Fruit fly (Drosophila melanogaster) whole organism, embryonic: ENCODE measurements around the gene CG43814.
A peak's percentile ranks its signal among the peaks of the same experiment; 100 is the strongest.

ENCODE experiments used
- Adf1 ChIP-seq: fragments of 200-800 bp; sonication (Bioruptor generic); IDR thresholded peaks from 2 replicates; pipeline ENCODE4 v1.3.6; 2022; ENCODE audit warnings: missing biosample characterization, missing genetic modification characterization
- CG10321 ChIP-seq: fragments of 200-800 bp; sonication (Bioruptor generic); IDR thresholded peaks from 2 replicates; pipeline ENCODE4 v1.3.6; 2022; ENCODE audit warnings: missing biosample characterization, missing genetic modification characterization
- CG10462 ChIP-seq: fragments of 200-800 bp; sonication (Bioruptor generic); optimal IDR thresholded peaks from 2 replicates; lab custom pipeline; 2016; ENCODE audit warnings: missing biosample characterization, missing genetic modification characterization
- CG11504 ChIP-seq: fragments of 200-800 bp; sonication (Bioruptor generic); optimal IDR thresholded peaks from 3 replicates; lab custom pipeline; 2019; ENCODE audit warnings: missing biosample characterization, mild to moderate bottlenecking, missing genetic modification characterization, moderate library complexity
- CG12155 ChIP-seq: fragments of 200-800 bp; sonication (Bioruptor generic); optimal IDR thresholded peaks from 3 replicates; lab custom pipeline; 2016; ENCODE audit warnings: missing biosample characterization, missing genetic modification characterization
- CG12659 ChIP-seq: fragments of 200-800 bp; sonication (Bioruptor generic); optimal IDR thresholded peaks from 3 replicates; lab custom pipeline; 2017; ENCODE audit warnings: mild to moderate bottlenecking, missing biosample characterization, missing genetic modification reagents, missing genetic modification characterization
- CG13624 ChIP-seq: fragments of 200-800 bp; sonication (Bioruptor generic); optimal IDR thresholded peaks from 2 replicates; lab custom pipeline; 2016; ENCODE audit warnings: missing biosample characterization, missing genetic modification characterization
- CG15479 ChIP-seq: fragments of 200-800 bp; sonication (Bioruptor generic); optimal IDR thresholded peaks from 3 replicates; lab custom pipeline; 2019; ENCODE audit warnings: missing biosample characterization, mild to moderate bottlenecking, missing genetic modification characterization, moderate library complexity
- CG17359 ChIP-seq: fragments of 200-800 bp; sonication (Bioruptor generic); optimal IDR thresholded peaks from 3 replicates; lab custom pipeline; 2018; ENCODE audit warnings: missing biosample characterization, mild to moderate bottlenecking, missing genetic modification characterization, moderate library complexity
- CG17361 ChIP-seq: fragments of 200-800 bp; sonication (Bioruptor generic); IDR thresholded peaks from 3 replicates; pipeline ENCODE4 v1.3.6; 2022; ENCODE audit warnings: missing biosample characterization, missing genetic modification characterization
- CG17829 ChIP-seq: fragments of 200-800 bp; optimal IDR thresholded peaks from 2 replicates; lab custom pipeline; 2019; ENCODE audit warnings: missing biosample characterization, mild to moderate bottlenecking, missing genetic modification characterization, moderate library complexity
- CG2120 ChIP-seq: fragments of 200-800 bp; sonication (Bioruptor generic); optimal IDR thresholded peaks from 3 replicates; lab custom pipeline; 2016; ENCODE audit warnings: missing biosample characterization, missing genetic modification characterization
- CG2875 ChIP-seq: fragments of 200-800 bp; sonication (Bioruptor generic); optimal IDR thresholded peaks from 2 replicates; lab custom pipeline; 2017; ENCODE audit warnings: missing biosample characterization, mild to moderate bottlenecking, missing genetic modification characterization, missing genetic modification reagents
- CG32772 ChIP-seq: fragments of 200-800 bp; sonication (Bioruptor generic); IDR thresholded peaks from 2 replicates; pipeline ENCODE4 v1.3.6; 2022; ENCODE audit warnings: missing biosample characterization, missing genetic modification characterization
- CG3407 ChIP-seq: fragments of 200-800 bp; sonication (Bioruptor generic); optimal IDR thresholded peaks from 2 replicates; lab custom pipeline; 2018; ENCODE audit warnings: missing biosample characterization, mild to moderate bottlenecking, missing genetic modification characterization
- CG5245 ChIP-seq: fragments of 200-800 bp; sonication (Bioruptor generic); optimal IDR thresholded peaks from 3 replicates; lab custom pipeline; 2016; ENCODE audit warnings: missing biosample characterization, missing genetic modification characterization
- CG6683 ChIP-seq: fragments of 200-800 bp; sonication (Bioruptor generic); optimal IDR thresholded peaks from 2 replicates; lab custom pipeline; 2017; ENCODE audit warnings: missing biosample characterization, mild to moderate bottlenecking, missing genetic modification characterization, missing genetic modification reagents
- CG7372 ChIP-seq: fragments of 200-800 bp; sonication (Bioruptor generic); IDR thresholded peaks from 2 replicates; pipeline ENCODE4 v1.3.6; 2022; ENCODE audit warnings: missing biosample characterization, missing genetic modification characterization
- CG8765 ChIP-seq: fragments of 200-800 bp; sonication (Bioruptor generic); IDR thresholded peaks from 2 replicates; pipeline ENCODE4 v1.3.6; 2022; ENCODE audit warnings: missing biosample characterization, missing genetic modification characterization
- CG9817 ChIP-seq: fragments of 200-800 bp; sonication (Bioruptor generic); optimal IDR thresholded peaks from 2 replicates; lab custom pipeline; 2018; ENCODE audit warnings: missing biosample characterization, mild to moderate bottlenecking, missing genetic modification characterization, moderate library complexity
- CG9876 ChIP-seq: fragments of 200-800 bp; sonication (Bioruptor generic); optimal IDR thresholded peaks from 2 replicates; lab custom pipeline; 2016; ENCODE audit warnings: missing biosample characterization, missing genetic modification characterization
- Camta ChIP-seq: fragments of 200-800 bp; sonication (Bioruptor generic); optimal IDR thresholded peaks from 2 replicates; lab custom pipeline; 2016; ENCODE audit warnings: missing biosample characterization, missing genetic modification characterization
- Fer3 ChIP-seq: fragments of 200-800 bp; sonication (Bioruptor generic); optimal IDR thresholded peaks from 2 replicates; lab custom pipeline; 2018; ENCODE audit warnings: missing biosample characterization, mild to moderate bottlenecking, missing genetic modification characterization, moderate library complexity
- NK7.1 ChIP-seq: fragments of 200-800 bp; sonication (Bioruptor generic); optimal IDR thresholded peaks from 3 replicates; lab custom pipeline; 2016; ENCODE audit warnings: missing biosample characterization, missing genetic modification characterization
- Usf ChIP-seq: fragments of 200-800 bp; sonication (Bioruptor generic); optimal IDR thresholded peaks from 2 replicates; lab custom pipeline; 2017; ENCODE audit warnings: missing genotype, missing biosample characterization, missing genetic modification characterization
- ab ChIP-seq: fragments of 200-800 bp; sonication (Bioruptor generic); optimal IDR thresholded peaks from 2 replicates; lab custom pipeline; 2016; ENCODE audit warnings: missing biosample characterization, missing genetic modification characterization
- az2 ChIP-seq: fragments of 200-800 bp; sonication (Bioruptor generic); optimal IDR thresholded peaks from 3 replicates; lab custom pipeline; 2016; ENCODE audit warnings: missing biosample characterization, missing genetic modification characterization
- chn ChIP-seq: fragments of 200-800 bp; sonication (Bioruptor generic); optimal IDR thresholded peaks from 2 replicates; lab custom pipeline; 2016; ENCODE audit warnings: missing biosample characterization, missing genetic modification characterization
- disco-r ChIP-seq: fragments of 200-800 bp; sonication (Bioruptor generic); optimal IDR thresholded peaks from 2 replicates; lab custom pipeline; 2016; ENCODE audit warnings: missing biosample characterization, missing genetic modification characterization
- fru ChIP-seq: fragments of >200 bp; optimal IDR thresholded peaks from 2 replicates; lab custom pipeline; 2017
- fu2 ChIP-seq: fragments of 200-800 bp; sonication (Bioruptor generic); optimal IDR thresholded peaks from 2 replicates; lab custom pipeline; 2016; ENCODE audit warnings: missing biosample characterization, missing genetic modification characterization
- gem ChIP-seq: fragments of 200-800 bp; sonication (Bioruptor generic); optimal IDR thresholded peaks from 2 replicates; lab custom pipeline; 2019; ENCODE audit warnings: missing biosample characterization, mild to moderate bottlenecking, missing genetic modification characterization, moderate library complexity
- kni ChIP-seq: fragments of 200-800 bp; sonication (Bioruptor generic); optimal IDR thresholded peaks from 3 replicates; lab custom pipeline; 2017; ENCODE audit warnings: mild to moderate bottlenecking, missing biosample characterization, missing genetic modification reagents, missing genetic modification characterization
- nau ChIP-seq: fragments of 200-800 bp; sonication (Bioruptor generic); optimal IDR thresholded peaks from 3 replicates; lab custom pipeline; 2017; ENCODE audit warnings: missing biosample characterization, mild to moderate bottlenecking, missing genetic modification characterization, missing genetic modification reagents
- peb ChIP-seq: fragments of 200-800 bp; sonication (Bioruptor generic); IDR thresholded peaks from 2 replicates; pipeline ENCODE4 v1.3.6; 2022; ENCODE audit warnings: missing biosample characterization, missing genetic modification characterization
- pita ChIP-seq: fragments of 200-800 bp; sonication (Bioruptor generic); optimal IDR thresholded peaks from 2 replicates; lab custom pipeline; 2017; ENCODE audit warnings: missing biosample characterization, mild to moderate bottlenecking, missing genetic modification characterization
- pnt ChIP-seq: fragments of 200-800 bp; sonication (Bioruptor generic); optimal IDR thresholded peaks from 3 replicates; lab custom pipeline; 2016; ENCODE audit warnings: missing biosample characterization, missing genetic modification characterization
- run ChIP-seq: fragments of 200-800 bp; sonication (Bioruptor generic); optimal IDR thresholded peaks from 3 replicates; lab custom pipeline; 2018; ENCODE audit warnings: missing biosample characterization, mild to moderate bottlenecking, missing genetic modification characterization
- sc ChIP-seq, 3 experiments: fragments of >200 bp in 2 of 3; fragments of 200-800 bp in 1 of 3; sonication (Bioruptor generic) in 1 of 3; optimal IDR thresholded peaks; 2 replicates in 2 of 3; 3 replicates in 1 of 3; lab custom pipeline; 2017; ENCODE audit warnings: mild to moderate bottlenecking in 1 of 3, missing biosample characterization in 1 of 3, missing genetic modification characterization in 1 of 3, missing genetic modification reagents in 1 of 3
- slbo ChIP-seq: fragments of 200-800 bp; sonication (Bioruptor generic); IDR thresholded peaks from 2 replicates; pipeline ENCODE4 v1.3.6; 2022; ENCODE audit warnings: missing biosample characterization, missing genetic modification characterization
- so ChIP-seq: fragments of 200-800 bp; sonication (Bioruptor generic); IDR thresholded peaks from 3 replicates; pipeline ENCODE4 v1.3.6; 2022; ENCODE audit warnings: missing biosample characterization, missing genetic modification characterization
- tgo ChIP-seq: fragments of 200-800 bp; sonication (Bioruptor generic); IDR thresholded peaks from 3 replicates; pipeline ENCODE4 v1.3.6; 2022; ENCODE audit warnings: missing biosample characterization, missing genetic modification characterization
- trem ChIP-seq: fragments of 200-800 bp; optimal IDR thresholded peaks from 3 replicates; lab custom pipeline; 2019; ENCODE audit warnings: missing biosample characterization, mild to moderate bottlenecking, missing genetic modification characterization, moderate library complexity
- ttk ChIP-seq: fragments of 200-800 bp; sonication (Bioruptor generic); IDR thresholded peaks from 2 replicates; pipeline ENCODE4 v2.1.2; 2022; ENCODE audit warnings: missing biosample characterization, missing genetic modification characterization
- tup ChIP-seq: fragments of 200-800 bp; sonication (Bioruptor generic); optimal IDR thresholded peaks from 2 replicates; lab custom pipeline; 2016; ENCODE audit warnings: missing biosample characterization, mild to moderate bottlenecking, missing genetic modification characterization, moderate library complexity
- twi ChIP-seq: fragments of 200-800 bp; optimal IDR thresholded peaks from 2 replicates; lab custom pipeline; 2019; ENCODE audit warnings: missing biosample characterization, mild to moderate bottlenecking, missing genetic modification characterization, moderate library complexity
- vnd ChIP-seq: fragments of 200-800 bp; sonication (Bioruptor generic); IDR thresholded peaks from 3 replicates; pipeline ENCODE4 v1.3.6; 2022; ENCODE audit warnings: missing biosample characterization, missing genetic modification characterization; ENCODE audit not compliant: partially characterized antibody
- vvl ChIP-seq: fragments of 200-800 bp; sonication (Bioruptor generic); IDR thresholded peaks from 2 replicates; pipeline ENCODE4 v1.3.6; 2022; ENCODE audit warnings: missing biosample characterization, missing genetic modification characterization
- wor ChIP-seq: fragments of 200-800 bp; sonication (Bioruptor generic); IDR thresholded peaks from 2 replicates; pipeline ENCODE4 v1.3.6; 2022; ENCODE audit warnings: missing biosample characterization, missing genetic modification characterization

Gene CG43814

DNA sequence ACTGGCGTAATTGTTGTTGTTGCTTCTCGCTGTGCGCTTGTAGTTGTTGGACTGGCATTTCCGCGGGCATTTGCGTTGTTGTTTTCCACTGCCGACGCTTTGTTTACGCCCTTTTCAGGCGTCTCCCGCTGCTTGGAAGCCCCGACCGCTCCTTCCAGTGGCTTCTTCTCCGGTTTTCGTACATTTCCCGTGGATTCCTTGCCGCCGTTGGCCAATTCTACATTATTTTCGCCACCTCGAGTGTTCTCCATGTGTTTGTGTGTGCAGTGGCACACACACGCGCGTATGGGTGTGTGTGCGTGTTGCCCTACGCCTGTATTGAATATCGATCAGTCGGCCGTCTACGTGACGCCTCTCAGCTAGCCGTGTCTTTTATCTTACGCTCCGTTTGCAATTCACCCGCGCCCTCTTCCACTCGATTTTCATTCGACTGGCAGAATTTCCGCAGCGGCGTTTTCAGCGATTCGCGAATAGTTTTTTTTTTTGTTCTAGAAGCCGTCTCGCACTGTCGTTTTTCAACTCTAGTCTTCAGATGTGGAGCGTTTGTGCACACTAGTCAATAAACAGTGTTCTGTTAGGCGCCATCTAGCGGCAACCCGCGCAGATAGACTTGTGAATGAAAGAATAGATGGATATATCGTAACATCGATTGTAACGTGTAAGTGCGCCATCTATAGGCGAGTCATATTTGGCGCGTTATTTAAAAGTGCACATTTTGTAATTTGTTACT is 34.2 kb upstream of the CG43814 start, which contains the start of gene CG10600 (continued):
- TF ChIP-seq CG13624 (GFP tag; lab: Kevin White, UChicago): peak; percentile 91
- no peak for TF ChIP-seq CG15479
- TF ChIP-seq CG9817: peak; percentile 72
- TF ChIP-seq CG17359 (tag; lab: Kevin White, UChicago): peak; percentile 70
- TF ChIP-seq CG9876 (GFP tag; lab: Kevin White, UChicago): peak; percentile 85
- TF ChIP-seq CG2120: peak; percentile 93
- peak; percentile 90 for TF ChIP-seq trem (tag; lab: Kevin White, UChicago)
- peak; percentile 69 for TF ChIP-seq CG17361 (GFP tag; lab: Robert Waterston, UW)
- TF ChIP-seq CG17829: peak; percentile 80
- TF ChIP-seq chn (GFP tag; lab: Kevin White, UChicago): peak; percentile 88
- peak; percentile 43; the same call in 1 of the 2 replicates for TF ChIP-seq CG8765
- peak; percentile 54 for TF ChIP-seq gem (tag; lab: Kevin White, UChicago)
- peak; percentile 68 for TF ChIP-seq NK7.1 (GFP tag; lab: Kevin White, UChicago)
- peak; percentile 41 for TF ChIP-seq run
- TF ChIP-seq sc (optimal IDR thresholded peaks at IDR 0.05; lab: Kevin White, UChicago): no peak
- TF ChIP-seq sc (GFP tag; optimal IDR thresholded peaks at IDR 0.05; lab: Kevin White, UChicago): peak; percentile 28
- TF ChIP-seq Adf1 (GFP tag; lab: Robert Waterston, UW): peak; percentile 51
- peak; percentile 60 for TF ChIP-seq ttk (GFP tag; lab: Robert Waterston, UW)
- peak; percentile 87 for TF ChIP-seq tup
- peak; percentile 40 for TF ChIP-seq CG2875 (GFP tag; lab: Kevin White, UChicago)
- peak; percentile 53 for TF ChIP-seq Usf (GFP tag; lab: Kevin White, UChicago)
- peak; percentile 93 for TF ChIP-seq CG12659 (GFP tag; lab: Kevin White, UChicago)
- peak; percentile 77 for TF ChIP-seq az2 (GFP tag; lab: Kevin White, UChicago)
- peak; percentile 32 for TF ChIP-seq pita (GFP tag; lab: Kevin White, UChicago)
- TF ChIP-seq twi (tag; lab: Kevin White, UChicago): peak; percentile 34
- peak; percentile 81 for TF ChIP-seq fu2 (GFP tag; lab: Kevin White, UChicago)
- peak; percentile 91 for TF ChIP-seq CG32772 (GFP tag; lab: Robert Waterston, UW)
- peak; percentile 55 for TF ChIP-seq kni (GFP tag; lab: Kevin White, UChicago)
- TF ChIP-seq CG10321: 0 out of 2 replicates have a peak, but pooled peaks have one; percentile 51
- TF ChIP-seq pnt (GFP tag; lab: Kevin White, UChicago): peak; percentile 73
- TF ChIP-seq vvl (GFP tag; lab: Robert Waterston, UW): peak; percentile 83
- TF ChIP-seq CG7372: peak; percentile 16; the same call in 1 of the 2 replicates
- TF ChIP-seq Camta (GFP tag; lab: Kevin White, UChicago): peak; percentile 85
- TF ChIP-seq CG5245 (GFP tag; lab: Kevin White, UChicago): peak; percentile 87
- peak; percentile 96 for TF ChIP-seq CG12155 (GFP tag; lab: Kevin White, UChicago)
- no peak for TF ChIP-seq CG11504 (tag; lab: Kevin White, UChicago)
- TF ChIP-seq vnd (GFP tag; lab: Robert Waterston, UW): peak; percentile 58
- TF ChIP-seq CG6683: no peak
- peak; percentile 90 for TF ChIP-seq slbo (GFP tag; lab: Robert Waterston, UW)
- TF ChIP-seq tgo (GFP tag; lab: Robert Waterston, UW): peak; percentile 38; the same call in 2 of the 3 replicates
- TF ChIP-seq nau: no peak
- no peak for TF ChIP-seq so (GFP tag; lab: Robert Waterston, UW)
- peak; percentile 61 for TF ChIP-seq CG3407 (GFP tag; lab: Kevin White, UChicago)
- TF ChIP-seq CG10462 (GFP tag; lab: Kevin White, UChicago): peak; percentile 40
- TF ChIP-seq disco-r (GFP tag; lab: Kevin White, UChicago): peak; percentile 66
- no peak for TF ChIP-seq peb (GFP tag; lab: Robert Waterston, UW)
- no peak for TF ChIP-seq fru
- TF ChIP-seq ab: no peak
- TF ChIP-seq wor: 0 out of 2 replicates have a peak, but pooled peaks have one; percentile 12
- TF ChIP-seq Fer3 (tag; lab: Kevin White, UChicago): peak; percentile 70
